Worm (Caenorhabditis elegans) whole organism, early embryonic: ENCODE data around the gene arr-1.

Experiments
- ama-1 ChIP-seq: fragments of 150-350 bp; optimal IDR thresholded peaks from 2 replicates; lab custom pipeline; 2014
- ceh-13 ChIP-seq: fragments of 200-800 bp; sonication (Bioruptor generic); optimal IDR thresholded peaks from 2 replicates; lab custom pipeline; 2018; ENCODE audit warnings: mild to moderate bottlenecking, missing genetic modification characterization, missing compliant biosample characterization
- ceh-36 ChIP-seq: sonication (generic microtip); optimal IDR thresholded peaks from 2 replicates; lab custom pipeline; 2016; ENCODE audit warnings: missing genetic modification characterization, inconsistent platforms, missing compliant biosample characterization
- ets-7 ChIP-seq: sonication (generic microtip); optimal IDR thresholded peaks from 2 replicates; lab custom pipeline; 2016; ENCODE audit warnings: missing genotype, missing genetic modification characterization, missing compliant biosample characterization
- hmbx-1 ChIP-seq: sonication (generic microtip); optimal IDR thresholded peaks from 2 replicates; lab custom pipeline; 2016; ENCODE audit warnings: mild to moderate bottlenecking, missing genetic modification characterization, missing compliant biosample characterization
- hmg-4 ChIP-seq: fragments of 200-800 bp; sonication (Bioruptor generic); optimal IDR thresholded peaks from 2 replicates; lab custom pipeline; 2018; ENCODE audit warnings: mild to moderate bottlenecking, missing genetic modification characterization, missing compliant biosample characterization
- hnd-1 ChIP-seq: sonication (generic microtip); optimal IDR thresholded peaks from 2 replicates; lab custom pipeline; 2016; ENCODE audit warnings: missing genetic modification characterization, missing compliant biosample characterization
- pes-1 ChIP-seq: fragments of 200-800 bp; sonication (Bioruptor generic); IDR thresholded peaks from 2 replicates; pipeline ENCODE4 v1.3.6; 2022; ENCODE audit warnings: missing genetic modification reagents, missing genetic modification characterization, missing compliant biosample characterization
- scrt-1 ChIP-seq: fragments of 200-800 bp; sonication (Bioruptor generic); IDR thresholded peaks from 2 replicates; pipeline ENCODE4 v1.3.6; 2022; ENCODE audit warnings: missing genetic modification characterization, missing compliant biosample characterization
- tbx-37 ChIP-seq: fragments of 200-800 bp; sonication (Bioruptor generic); conservative IDR thresholded peaks from 2 replicates; pipeline ENCODE4 v1.3.6; 2022; ENCODE audit warnings: missing genetic modification reagents, missing genetic modification characterization, missing compliant biosample characterization

DNA sequence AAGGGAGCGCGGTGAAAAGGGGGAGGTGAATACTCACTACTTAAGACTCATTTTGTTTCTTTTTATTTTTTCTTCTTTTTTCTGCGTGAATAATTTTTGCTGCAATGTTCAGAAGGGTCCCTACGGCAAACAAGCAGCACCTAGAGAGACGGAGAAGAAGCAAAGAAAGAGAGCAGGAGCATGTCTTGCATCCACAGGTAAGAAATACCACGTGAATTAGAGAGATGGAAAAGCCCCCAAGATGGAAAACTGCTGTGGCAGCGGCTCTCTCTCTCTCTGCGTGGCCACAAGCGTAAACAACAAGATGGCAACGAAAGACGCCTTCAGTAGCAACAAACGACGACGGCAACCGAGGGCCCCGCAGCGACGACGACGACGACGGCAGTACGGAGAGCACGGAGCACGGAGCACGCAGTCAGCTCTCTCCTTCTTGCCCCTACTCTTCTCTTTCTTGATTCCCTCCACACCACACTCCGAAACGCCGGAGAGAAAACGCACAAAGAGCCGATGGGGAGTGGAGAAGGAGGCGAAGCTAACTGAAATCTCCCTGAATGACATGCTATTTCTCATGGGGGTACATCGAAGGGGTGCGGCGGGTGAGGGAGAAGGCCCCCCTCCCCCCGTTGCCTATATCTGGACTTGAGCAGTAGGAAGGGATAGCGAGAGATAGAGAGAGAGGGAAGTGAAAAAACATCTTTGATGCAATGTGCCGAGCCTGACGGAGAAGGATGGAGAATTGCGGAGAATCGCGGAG, 42.2 kb downstream of the arr-1 start:
- TF ChIP-seq tbx-37 (GFP tag; lab: Robert Waterston, UW) (no peak), hmbx-1 (tag; lab: Kevin White, UChicago) (no peak), ama-1 (lab: Kevin White, UChicago) (no peak), hmg-4 (GFP tag; lab: Kevin White, UChicago) (peak; percentile 51), scrt-1 (no peak), ceh-13 (GFP tag; lab: Kevin White, UChicago) (no peak), ceh-36 (no peak), ets-7 (tag; lab: Kevin White, UChicago) (no peak), hnd-1 (tag; lab: Kevin White, UChicago) (no peak), pes-1 (GFP tag; lab: Robert Waterston, UW) (no peak)
